Worm (Caenorhabditis elegans) whole organism, L3 larva: ENCODE results near the gene F15E6.6.

Experiments
- ama-1 ChIP-seq: fragments of 150-350 bp; optimal IDR thresholded peaks from 2 replicates; lab custom pipeline; 2018
- egl-27 ChIP-seq: sonication (generic microtip); optimal IDR thresholded peaks from 4 replicates; lab custom pipeline; 2017; ENCODE audit warnings: missing biosample characterization, missing genetic modification reagents, missing genetic modification characterization
- elt-1 ChIP-seq: fragments of 150-350 bp; optimal IDR thresholded peaks from 2 replicates; lab custom pipeline; 2014; ENCODE audit warnings: missing biosample characterization, missing genetic modification characterization
- elt-2 ChIP-seq: sonication (generic microtip); optimal IDR thresholded peaks from 2 replicates; lab custom pipeline; 2016; ENCODE audit warnings: missing genetic modification reagents, mild to moderate bottlenecking, missing genetic modification characterization, missing compliant biosample characterization
- fos-1 ChIP-seq: fragments of 150-350 bp; optimal IDR thresholded peaks from 2 replicates; lab custom pipeline; 2014; ENCODE audit warnings: missing biosample characterization, missing genetic modification characterization
- hmg-11 ChIP-seq: sonication (generic microtip); optimal IDR thresholded peaks from 2 replicates; lab custom pipeline; 2016; ENCODE audit warnings: missing genetic modification characterization, missing compliant biosample characterization
- jun-1 ChIP-seq: fragments of 150-350 bp; optimal IDR thresholded peaks from 2 replicates; lab custom pipeline; 2014; ENCODE audit warnings: missing biosample characterization, missing genetic modification reagents, missing genetic modification characterization
- lin-15B ChIP-seq: fragments of 150-350 bp; optimal IDR thresholded peaks from 2 replicates; lab custom pipeline; 2014; ENCODE audit warnings: missing biosample characterization, missing genetic modification characterization
- nhr-11 ChIP-seq: fragments of 150-350 bp; optimal IDR thresholded peaks from 2 replicates; lab custom pipeline; 2014; ENCODE audit warnings: missing biosample characterization, missing genetic modification characterization
- nhr-12 ChIP-seq: fragments of 150-350 bp; optimal IDR thresholded peaks from 2 replicates; lab custom pipeline; 2014; ENCODE audit warnings: missing biosample characterization, missing genetic modification characterization
- nhr-76 ChIP-seq: fragments of 150-350 bp; sonication (generic microtip); optimal IDR thresholded peaks from 5 replicates; lab custom pipeline; 2014; ENCODE audit warnings: missing biosample characterization, missing genetic modification characterization
- pha-4 ChIP-seq: fragments of 150-350 bp; optimal IDR thresholded peaks from 2 replicates; lab custom pipeline; 2014; ENCODE audit warnings: missing biosample characterization, missing genetic modification reagents, missing genetic modification characterization
- unc-39 ChIP-seq: sonication (generic microtip); optimal IDR thresholded peaks from 4 replicates; lab custom pipeline; 2017; ENCODE audit warnings: missing biosample characterization, missing genetic modification characterization
- ztf-11 ChIP-seq: fragments of 150-350 bp; optimal IDR thresholded peaks from 2 replicates; lab custom pipeline; 2014; ENCODE audit warnings: missing biosample characterization, missing genetic modification characterization

DNA sequence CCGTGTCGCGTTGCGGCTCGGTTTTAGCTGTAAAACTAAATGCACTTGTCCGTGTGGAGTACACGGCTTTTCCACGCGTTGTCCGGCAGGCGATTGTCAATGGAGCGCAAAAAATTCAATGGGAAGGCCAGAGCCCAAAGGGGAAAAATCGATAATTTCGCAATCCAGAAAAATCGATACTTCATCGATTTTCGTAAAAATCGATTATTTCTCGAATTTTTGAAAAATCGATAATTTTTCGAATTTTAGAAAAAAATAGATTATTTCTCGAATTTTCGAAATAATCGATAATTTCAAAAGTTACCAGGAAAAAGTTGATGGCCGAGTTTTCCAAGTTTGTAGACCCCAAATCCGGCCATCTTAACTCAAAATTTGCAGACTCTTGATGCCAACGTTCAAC lies 35.6 kb upstream of the F15E6.6 start:
- TF ChIP-seq ama-1 (no peak), nhr-12 (tag; lab: Kevin White, UChicago) (no peak), jun-1 (tag; lab: Kevin White, UChicago) (no peak), elt-1 (tag; lab: Kevin White, UChicago) (no peak), lin-15B (tag; lab: Kevin White, UChicago) (no peak), hmg-11 (tag; lab: Kevin White, UChicago) (no peak), pha-4 (tag; lab: Kevin White, UChicago) (no peak), elt-2 (tag; lab: Kevin White, UChicago) (no peak), nhr-76 (tag; lab: Kevin White, UChicago) (no peak), egl-27 (tag; lab: Kevin White, UChicago) (no peak), fos-1 (no peak), nhr-11 (tag; lab: Kevin White, UChicago) (no peak), ztf-11 (tag; lab: Kevin White, UChicago) (no peak), unc-39 (no peak)
